Worm (Caenorhabditis elegans) whole organism, L1 larva: ENCODE results near the gene rha-2.

Experiments
- alr-1 ChIP-seq: fragments of 200-800 bp; sonication (Bioruptor generic); optimal IDR thresholded peaks from 2 replicates; lab custom pipeline; 2018; ENCODE audit warnings: borderline replicate concordance, mild to moderate bottlenecking, missing genetic modification characterization, missing compliant biosample characterization
- elt-2 ChIP-seq: sonication (generic microtip); optimal IDR thresholded peaks from 2 replicates; lab custom pipeline; 2016; ENCODE audit warnings: missing genetic modification characterization, mild to moderate bottlenecking, inconsistent platforms, missing compliant biosample characterization, missing genetic modification reagents
- pqm-1 ChIP-seq: sonication (generic microtip); optimal IDR thresholded peaks from 3 replicates; lab custom pipeline; 2017; ENCODE audit warnings: missing biosample characterization, missing genetic modification characterization
- snpc-4 ChIP-seq: fragments of 150-350 bp; optimal IDR thresholded peaks from 2 replicates; lab custom pipeline; 2014; ENCODE audit warnings: missing biosample characterization, missing genetic modification characterization
- unc-98 ChIP-seq: fragments of 200-800 bp; sonication (Bioruptor generic); IDR thresholded peaks from 2 replicates; pipeline ENCODE4 v1.3.6; 2022; ENCODE audit warnings: missing genetic modification characterization, missing compliant biosample characterization

DNA sequence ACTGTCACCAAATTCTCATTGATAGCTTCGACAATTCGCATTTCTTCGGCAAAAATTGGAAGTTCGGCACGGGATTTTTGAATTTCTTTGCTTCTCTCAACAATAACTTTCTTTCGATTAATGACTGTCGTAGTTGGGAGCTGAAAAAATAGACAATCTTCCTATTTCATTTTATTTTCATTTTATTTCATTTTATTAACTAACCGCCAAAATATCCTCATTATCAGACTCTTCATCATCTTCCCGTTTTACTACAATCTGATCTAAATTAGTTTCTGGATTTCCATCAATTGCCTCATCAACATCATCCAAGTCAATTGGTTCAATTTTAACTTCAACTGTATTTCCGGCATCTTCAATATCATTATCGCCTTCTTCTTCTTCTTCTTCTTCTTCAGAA lies 796 bp downstream of the rha-2 start:
- TF ChIP-seq alr-1 (tag; lab: Kevin White, UChicago): no peak
- no peak for TF ChIP-seq elt-2 (tag; lab: Kevin White, UChicago)
- no peak for TF ChIP-seq unc-98 (GFP tag; lab: Robert Waterston, UW)
- TF ChIP-seq pqm-1: no peak
- no peak for TF ChIP-seq snpc-4 (tag; lab: Kevin White, UChicago)
